Worm (Caenorhabditis elegans): Measurements from ENCODE around the gene Y37D8A.16.
A peak's percentile ranks its signal among the peaks of the same experiment; 100 is the strongest.

Y37D8A.16 gene

DNA sequence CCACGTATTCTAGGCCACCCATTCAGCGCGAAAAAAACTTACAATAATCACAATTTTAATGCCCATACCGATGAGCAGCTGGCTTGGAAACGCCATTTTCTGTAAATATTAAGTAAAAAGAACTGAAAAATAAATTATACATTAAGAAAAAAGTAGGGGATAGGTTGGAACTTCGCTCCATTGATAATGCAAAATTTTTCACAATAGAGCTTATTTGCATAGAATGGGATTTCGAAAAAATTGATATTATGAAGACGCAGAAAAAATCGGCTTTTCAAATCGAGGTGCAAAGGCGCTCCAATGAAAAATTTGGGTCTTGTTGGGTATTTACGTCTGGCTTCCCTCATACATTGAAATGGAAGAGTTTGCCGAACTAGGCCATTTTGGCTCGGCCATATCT, at the start of gene Y37D8A.16:
TSS of gene Y37D8A.16 (minus strand) at position 101 of the 400 bp plus-strand sequence.
- no peak for TF ChIP-seq ztf-3 (GFP tag; optimal IDR thresholded peaks at IDR 0.05)

DNA sequence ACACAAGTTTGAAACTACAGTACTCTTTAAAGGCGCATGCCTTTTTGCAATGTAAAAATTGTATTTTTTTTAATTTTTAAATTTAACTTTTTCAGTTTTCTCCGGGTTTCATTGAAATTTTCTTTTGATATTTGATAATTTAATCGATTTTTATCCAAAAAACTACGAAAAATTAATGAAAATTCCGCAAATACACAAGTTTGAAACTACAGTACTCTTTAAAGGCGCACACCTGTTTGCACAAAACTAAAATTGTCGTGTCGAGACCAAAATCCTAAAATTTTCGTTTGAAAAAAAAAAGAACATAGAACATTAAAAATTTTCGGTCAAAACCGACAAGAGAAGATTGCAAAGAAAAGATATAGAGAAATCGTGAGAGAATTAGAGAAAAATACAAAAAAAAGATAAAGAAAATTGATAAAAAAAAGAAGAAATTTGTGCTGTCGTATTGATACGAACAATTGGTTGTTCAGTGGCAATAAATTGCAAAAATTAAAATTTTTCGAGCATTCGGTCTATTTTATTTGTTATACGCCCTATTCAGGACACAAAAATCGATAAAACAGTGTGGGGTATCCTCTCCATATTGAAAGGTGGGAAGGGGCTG, 49.1 kb upstream of the Y37D8A.16 start:
- TF ChIP-seq hmg-1.2 (GFP tag; IDR thresholded peaks at IDR 0.05) (peak; percentile 44; the same call in 1 of the 2 replicates), lsl-1 (GFP tag; optimal IDR thresholded peaks at IDR 0.05) (peak; percentile 93), xnd-1 (tag; optimal IDR thresholded peaks at IDR 0.05) (peak; percentile 80), cebp-1 (GFP tag; IDR thresholded peaks at IDR 0.05) (no peak), cebp-1 (tag; optimal IDR thresholded peaks at IDR 0.05) (no peak), F33H1.4 (GFP tag; IDR thresholded peaks at IDR 0.05) (peak; percentile 69), D2030.7 (GFP tag; IDR thresholded peaks at IDR 0.05) (0 out of 2 replicates have a peak, but pooled peaks have one; percentile 29), madf-8 (GFP tag; conservative IDR thresholded peaks at IDR 0.05) (peak; percentile 58), sptf-2 (GFP tag; optimal IDR thresholded peaks at IDR 0.05) (no peak), zfh-2 (GFP tag; conservative IDR thresholded peaks at IDR 0.05) (no peak), attf-6 (GFP tag; IDR thresholded peaks at IDR 0.05) (no peak), madf-6 (GFP tag; IDR thresholded peaks at IDR 0.05) (peak; percentile 67; the same call in 1 of the 2 replicates), nhr-179 (tag; optimal IDR thresholded peaks at IDR 0.05) (no peak), athp-1 (tag; optimal IDR thresholded peaks at IDR 0.05) (peak; percentile 2), nhr-80 (tag; optimal IDR thresholded peaks at IDR 0.05) (peak; percentile 63)

DNA sequence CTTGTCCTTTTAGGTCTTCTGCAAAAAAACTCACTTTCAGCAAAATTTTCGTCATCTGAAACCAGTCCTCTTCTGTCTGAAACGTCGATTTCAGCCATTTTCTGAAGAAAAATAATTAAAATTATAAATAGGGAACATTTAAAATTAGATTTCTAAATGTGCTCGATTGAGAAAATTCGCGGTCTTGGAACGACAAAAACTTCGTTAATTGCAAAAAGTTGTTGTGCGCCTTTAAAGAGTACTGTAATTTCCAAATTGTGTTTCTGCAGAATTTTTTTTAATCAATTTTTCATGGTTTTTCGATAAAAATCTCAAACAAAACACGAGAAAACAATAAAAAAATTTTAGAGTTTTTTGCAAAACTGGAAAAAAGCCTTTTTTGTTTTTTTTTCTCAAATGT, 48.4 kb upstream of the Y37D8A.16 start, which contains the start of gene ttm-1:
TSS of gene ttm-1 (minus strand) at position 101 of the 400 bp plus-strand sequence.
- TF ChIP-seq nhr-90 (tag; optimal IDR thresholded peaks at IDR 0.05) (no peak), nhr-179 (tag; optimal IDR thresholded peaks at IDR 0.05) (no peak), ceh-91 (GFP tag; IDR thresholded peaks at IDR 0.05) (no peak), F52B5.7 (tag; optimal IDR thresholded peaks at IDR 0.05) (no peak), pha-4 (tag; optimal IDR thresholded peaks at IDR 0.05) (no peak), T26A5.8 (tag; optimal IDR thresholded peaks at IDR 0.05) (no peak), xnd-1 (tag; optimal IDR thresholded peaks at IDR 0.05) (no peak), rec-8 (tag; optimal IDR thresholded peaks at IDR 0.05) (no peak), die-1 (tag; optimal IDR thresholded peaks at IDR 0.05) (no peak), F37B4.10 (GFP tag; IDR thresholded peaks at IDR 0.05) (no peak), F49E8.2 (tag; optimal IDR thresholded peaks at IDR 0.05; ENCODE audit: insufficient read depth) (no peak)

DNA sequence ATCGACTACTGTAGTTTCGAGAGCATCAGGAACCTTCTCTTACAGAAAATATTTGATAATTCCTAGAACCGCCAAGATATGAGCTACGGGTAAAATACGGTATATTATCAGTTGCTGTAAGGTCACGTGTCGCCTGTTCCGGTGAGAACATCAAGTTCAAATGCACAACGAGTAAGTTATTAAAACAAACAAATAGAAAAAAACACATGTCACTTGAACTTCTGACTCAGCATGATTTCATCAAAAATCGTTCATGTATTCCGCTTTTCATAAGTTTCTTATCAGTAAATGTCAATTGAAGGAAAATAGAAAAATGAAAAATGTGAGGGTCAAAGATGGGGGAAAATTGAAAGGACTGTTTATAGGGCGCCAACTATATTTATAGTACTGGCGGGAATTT, 42.2 kb upstream of the Y37D8A.16 start:
- TF ChIP-seq unc-62 (GFP tag; optimal IDR thresholded peaks at IDR 0.05) (peak; percentile 74), cebp-1 (GFP tag; IDR thresholded peaks at IDR 0.05) (no peak), cebp-1 (tag; optimal IDR thresholded peaks at IDR 0.05) (peak; percentile 25), sptf-2 (GFP tag; optimal IDR thresholded peaks at IDR 0.05) (no peak), pha-4 (tag; optimal IDR thresholded peaks at IDR 0.05) (peak; percentile 54), nhr-80 (tag; optimal IDR thresholded peaks at IDR 0.05) (peak; percentile 73)

DNA sequence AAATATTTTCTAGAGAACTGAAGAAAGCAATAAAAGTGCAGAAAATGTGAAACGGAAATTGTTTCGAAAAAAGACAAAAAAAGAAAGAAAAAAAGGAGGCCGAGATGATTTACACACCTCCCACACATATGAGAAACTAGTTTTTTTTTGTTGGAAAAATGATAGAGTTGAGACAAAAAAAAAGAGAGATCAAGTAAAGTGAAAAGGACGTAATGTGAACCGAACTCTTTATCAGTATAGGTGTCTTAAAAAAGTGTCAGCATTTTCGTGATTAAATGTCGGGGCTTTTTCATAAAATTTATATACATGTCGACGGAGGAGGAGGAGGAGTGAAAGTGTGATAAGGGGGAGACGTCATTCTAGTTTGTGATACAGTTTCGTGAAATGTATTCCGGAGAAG, 40.8 kb upstream of the Y37D8A.16 start:
- peak; percentile 29; the same call in 1 of the 2 replicates for TF ChIP-seq dox-1 (GFP tag; IDR thresholded peaks at IDR 0.05)
- TF ChIP-seq unc-130 (GFP tag; optimal IDR thresholded peaks at IDR 0.05): no peak
- TF ChIP-seq nhr-80 (tag; optimal IDR thresholded peaks at IDR 0.05): peak; percentile 80
- TF ChIP-seq let-526 (GFP tag; IDR thresholded peaks at IDR 0.05): no peak
- TF ChIP-seq ztf-6 (GFP tag; IDR thresholded peaks at IDR 0.05): no peak
- no peak for TF ChIP-seq mel-28 (tag; optimal IDR thresholded peaks at IDR 0.05; ENCODE audit: borderline replicate concordance)
- TF ChIP-seq ama-1 (optimal IDR thresholded peaks at IDR 0.05): no peak
- TF ChIP-seq ama-1 (GFP tag; optimal IDR thresholded peaks at IDR 0.05): no peak
